Fruit fly (Drosophila melanogaster): ENCODE data around the gene CG10175.

- TF ChIP-seq insv (optimal IDR thresholded peaks at IDR 0.05) (no peak), ttk (optimal IDR thresholded peaks at IDR 0.05) (no peak)
Observed at dm6 chr3R:23557244-23557643, 26.5 kb upstream of the CG10175 start, which contains the start of gene beat-IV.

Measured in Kc167 (cell line).